Worm (Caenorhabditis elegans): ENCODE measurements around the gene pqn-39.

Gene pqn-39

DNA sequence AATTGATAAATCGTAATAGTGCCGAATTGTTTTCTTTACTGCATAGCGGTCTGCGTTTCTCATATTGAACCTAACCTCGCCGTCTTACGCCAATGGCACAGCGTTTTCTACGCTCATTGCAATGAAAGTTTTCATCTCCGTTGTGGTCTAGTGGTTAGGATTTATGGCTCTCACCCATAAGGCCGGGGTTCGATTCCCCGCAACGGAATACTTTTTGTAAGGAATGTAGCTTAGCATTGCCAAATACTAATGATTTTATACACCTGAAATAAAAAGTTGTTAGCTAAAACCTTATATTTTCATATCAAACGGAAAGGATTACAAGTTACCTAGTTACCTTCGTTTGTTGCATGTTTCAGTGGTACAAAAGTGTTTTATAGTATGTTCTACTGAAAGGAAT lies 47.3 kb upstream of the pqn-39 start (continued):
- TF ChIP-seq ztf-16 (tag; optimal IDR thresholded peaks at IDR 0.05) (peak; percentile 65), lim-6 (tag; optimal IDR thresholded peaks at IDR 0.05) (peak; percentile 71), gmeb-2 (tag; optimal IDR thresholded peaks at IDR 0.05) (peak; percentile 82), tbx-2 (tag; optimal IDR thresholded peaks at IDR 0.05) (peak; percentile 78), pat-9 (tag; optimal IDR thresholded peaks at IDR 0.05) (peak; percentile 64), syd-9 (tag; optimal IDR thresholded peaks at IDR 0.05) (peak; percentile 74), odd-2 (tag; optimal IDR thresholded peaks at IDR 0.05) (no peak), pax-1 (tag; optimal IDR thresholded peaks at IDR 0.05) (no peak), ceh-34 (tag; optimal IDR thresholded peaks at IDR 0.05) (peak; percentile 70), nfya-1 (tag; optimal IDR thresholded peaks at IDR 0.05) (peak; percentile 63), tbx-7 (tag; optimal IDR thresholded peaks at IDR 0.05) (peak; percentile 31), K02D7.2 (tag; optimal IDR thresholded peaks at IDR 0.05) (peak; percentile 69), pag-3 (tag; optimal IDR thresholded peaks at IDR 0.05; ENCODE audit: borderline replicate concordance) (peak; percentile 63), ceh-14 (tag; optimal IDR thresholded peaks at IDR 0.05) (peak; percentile 90), T23F11.4 (GFP tag; optimal IDR thresholded peaks at IDR 0.05) (peak; percentile 76), pros-1 (tag; optimal IDR thresholded peaks at IDR 0.05) (no peak), pha-4 (tag; optimal IDR thresholded peaks at IDR 0.05) (no peak), sox-4 (tag; optimal IDR thresholded peaks at IDR 0.05) (peak; percentile 83), fkh-6 (tag; optimal IDR thresholded peaks at IDR 0.05) (peak; percentile 43), ceh-22 (tag; optimal IDR thresholded peaks at IDR 0.05) (no peak), sox-2 (GFP tag; IDR thresholded peaks at IDR 0.05) (peak; percentile 50; the same call in 1 of the 2 replicates), Y22D7AL.16 (tag; optimal IDR thresholded peaks at IDR 0.05) (peak; percentile 81), ceh-31 (tag; optimal IDR thresholded peaks at IDR 0.05) (peak; percentile 64), fkh-10 (GFP tag; optimal IDR thresholded peaks at IDR 0.05) (no peak), ceh-18 (tag; optimal IDR thresholded peaks at IDR 0.05) (peak; percentile 64), ets-4 (tag; optimal IDR thresholded peaks at IDR 0.05) (peak; percentile 37), ama-1 (optimal IDR thresholded peaks at IDR 0.05) (no peak)

DNA sequence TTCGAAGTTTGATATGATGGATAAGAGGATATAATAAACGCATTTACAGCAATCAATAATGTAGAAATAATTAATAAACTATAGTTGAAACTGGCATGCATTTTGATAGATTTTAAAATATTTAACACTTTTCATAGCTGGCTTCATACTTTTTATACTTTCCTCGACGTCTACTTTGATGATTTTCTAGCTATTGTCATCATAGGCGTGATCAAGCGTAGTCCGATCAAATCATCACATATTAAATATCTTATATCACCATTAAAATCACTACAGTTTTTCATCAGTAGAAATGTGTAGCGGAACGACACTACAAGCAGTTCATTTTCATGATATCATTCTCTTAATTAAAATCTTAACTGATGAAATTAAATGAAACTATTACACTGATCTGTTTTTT lies 46.9 kb upstream of the pqn-39 start, which contains the start of gene C04C11.25:
TSS of gene C04C11.25 (minus strand) at position 101 of the 400 bp plus-strand sequence.
- TF ChIP-seq ets-4 (tag; optimal IDR thresholded peaks at IDR 0.05) (no peak), hlh-8 (tag; optimal IDR thresholded peaks at IDR 0.05) (no peak), madf-2 (tag; optimal IDR thresholded peaks at IDR 0.05) (no peak), hlh-15 (tag; optimal IDR thresholded peaks at IDR 0.05) (no peak), dve-1 (tag; optimal IDR thresholded peaks at IDR 0.05) (no peak), hlh-30 (tag; optimal IDR thresholded peaks at IDR 0.05; ENCODE audit: insufficient read depth) (no peak), Y22D7AL.16 (tag; optimal IDR thresholded peaks at IDR 0.05) (no peak), pax-1 (tag; optimal IDR thresholded peaks at IDR 0.05) (no peak), pqm-1 (tag; optimal IDR thresholded peaks at IDR 0.05) (no peak), sox-4 (tag; optimal IDR thresholded peaks at IDR 0.05) (no peak), ceh-6 (GFP tag; optimal IDR thresholded peaks at IDR 0.05) (no peak), ceh-22 (tag; optimal IDR thresholded peaks at IDR 0.05) (no peak), mec-3 (tag; optimal IDR thresholded peaks at IDR 0.05; ENCODE audit: borderline replicate concordance) (no peak), lin-11 (tag; optimal IDR thresholded peaks at IDR 0.05) (no peak), sdc-2 (tag; optimal IDR thresholded peaks at IDR 0.05) (no peak), K02D7.2 (tag; optimal IDR thresholded peaks at IDR 0.05) (no peak)

DNA sequence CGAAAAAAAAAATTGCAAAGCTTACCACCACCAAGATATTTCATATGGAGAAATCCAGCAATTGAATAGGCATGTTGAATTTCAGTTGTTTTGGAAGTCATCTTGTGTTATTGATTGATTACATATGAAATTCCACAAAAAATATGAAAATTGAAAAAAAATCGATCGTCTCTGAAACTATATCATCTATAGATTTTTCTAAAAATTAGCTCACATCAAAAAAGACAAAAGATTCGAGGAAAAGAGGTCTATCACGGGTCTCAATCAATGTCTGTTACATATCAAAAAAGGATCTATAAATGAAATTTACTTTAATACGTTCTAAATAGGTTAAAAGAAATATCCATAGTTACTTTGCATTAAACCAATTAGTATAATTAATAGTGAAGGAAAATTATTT lies 43.9 kb upstream of the pqn-39 start, which contains the start of gene tbc-19:
TSS of gene tbc-19 (minus strand) at position 101 of the 400 bp plus-strand sequence.
- TF ChIP-seq lin-11 (tag; optimal IDR thresholded peaks at IDR 0.05) (no peak), pax-1 (tag; optimal IDR thresholded peaks at IDR 0.05) (no peak), npax-4 (tag; optimal IDR thresholded peaks at IDR 0.05) (no peak), madf-2 (tag; optimal IDR thresholded peaks at IDR 0.05) (no peak), T23F11.4 (GFP tag; optimal IDR thresholded peaks at IDR 0.05) (no peak), ceh-6 (GFP tag; optimal IDR thresholded peaks at IDR 0.05) (no peak), fkh-6 (tag; optimal IDR thresholded peaks at IDR 0.05) (no peak), ets-4 (tag; optimal IDR thresholded peaks at IDR 0.05) (no peak), ceh-24 (tag; optimal IDR thresholded peaks at IDR 0.05) (no peak), hlh-15 (tag; optimal IDR thresholded peaks at IDR 0.05) (no peak), dmd-4 (tag; optimal IDR thresholded peaks at IDR 0.05; ENCODE audit: borderline replicate concordance) (no peak), gmeb-2 (tag; optimal IDR thresholded peaks at IDR 0.05) (no peak), ceh-2 (tag; optimal IDR thresholded peaks at IDR 0.05) (no peak), ahr-1 (tag; optimal IDR thresholded peaks at IDR 0.05) (no peak), fax-1 (tag; optimal IDR thresholded peaks at IDR 0.05) (no peak), pha-4 (tag; optimal IDR thresholded peaks at IDR 0.05) (no peak), ceh-48 (tag; optimal IDR thresholded peaks at IDR 0.05) (no peak)
